Fruit fly (Drosophila melanogaster) whole organism, embryonic: Measurements from ENCODE around the gene mthl1.

Experiments
- CG10654 ChIP-seq: fragments of 200-800 bp; sonication (Bioruptor generic); optimal IDR thresholded peaks from 2 replicates; lab custom pipeline; 2016; ENCODE audit warnings: missing biosample characterization, missing genetic modification characterization
- CG10959 ChIP-seq: fragments of 200-800 bp; sonication (Bioruptor generic); IDR thresholded peaks from 2 replicates; pipeline ENCODE4 v1.3.6; 2022; ENCODE audit warnings: missing biosample characterization, missing genetic modification characterization
- CG17385 ChIP-seq: fragments of 200-800 bp; sonication (Bioruptor generic); optimal IDR thresholded peaks from 3 replicates; lab custom pipeline; 2018; ENCODE audit warnings: missing biosample characterization, mild to moderate bottlenecking, missing genetic modification characterization
- CG17829 ChIP-seq: fragments of 200-800 bp; optimal IDR thresholded peaks from 2 replicates; lab custom pipeline; 2019; ENCODE audit warnings: missing biosample characterization, mild to moderate bottlenecking, missing genetic modification characterization, moderate library complexity
- CG34376 ChIP-seq: fragments of 200-800 bp; sonication (Bioruptor generic); optimal IDR thresholded peaks from 2 replicates; lab custom pipeline; 2018; ENCODE audit warnings: missing biosample characterization, mild to moderate bottlenecking, missing genetic modification characterization
- CG5180 ChIP-seq: fragments of 200-800 bp; sonication (Bioruptor generic); optimal IDR thresholded peaks from 3 replicates; lab custom pipeline; 2017; ENCODE audit warnings: missing biosample characterization, missing genetic modification characterization, mild to moderate bottlenecking, moderate library complexity, missing genetic modification reagents
- CG6689 ChIP-seq: fragments of 200-800 bp; sonication (Bioruptor generic); IDR thresholded peaks from 2 replicates; pipeline ENCODE4 v1.3.6; 2022; ENCODE audit warnings: missing biosample characterization, missing genetic modification characterization
- CG8281 ChIP-seq: fragments of 200-800 bp; sonication (Bioruptor generic); optimal IDR thresholded peaks from 2 replicates; lab custom pipeline; 2018; ENCODE audit warnings: missing biosample characterization, mild to moderate bottlenecking, missing genetic modification characterization, moderate library complexity
- CG9609 ChIP-seq: fragments of 200-800 bp; sonication (Bioruptor generic); optimal IDR thresholded peaks from 3 replicates; lab custom pipeline; 2016; ENCODE audit warnings: missing biosample characterization, missing genetic modification characterization
- Dp ChIP-seq: fragments of 200-800 bp; sonication (Bioruptor generic); optimal IDR thresholded peaks from 2 replicates; lab custom pipeline; 2018; ENCODE audit warnings: missing biosample characterization, mild to moderate bottlenecking, missing genetic modification characterization, moderate library complexity
- HLH4C ChIP-seq: fragments of 200-800 bp; sonication (Bioruptor generic); IDR thresholded peaks from 3 replicates; pipeline ENCODE4 v1.3.6; 2022; ENCODE audit warnings: missing biosample characterization, missing genetic modification characterization; ENCODE audit not compliant: partially characterized antibody
- Hey ChIP-seq: fragments of 200-800 bp; sonication (Bioruptor generic); optimal IDR thresholded peaks from 3 replicates; lab custom pipeline; 2018; ENCODE audit warnings: missing biosample characterization, mild to moderate bottlenecking, missing genetic modification characterization
- NC2α ChIP-seq: fragments of 200-800 bp; sonication (Bioruptor generic); optimal IDR thresholded peaks from 2 replicates; lab custom pipeline; 2016; ENCODE audit warnings: missing biosample characterization, missing genetic modification characterization
- Taf1 ChIP-seq: fragments of 200-800 bp; sonication (Bioruptor generic); IDR thresholded peaks from 2 replicates; pipeline ENCODE4 v1.3.6; 2022; ENCODE audit warnings: missing biosample characterization, missing genetic modification characterization
- cad ChIP-seq: fragments of >200 bp; optimal IDR thresholded peaks from 2 replicates; lab custom pipeline; 2017; ENCODE audit warnings: missing biosample characterization, missing genetic modification characterization
- exex ChIP-seq: fragments of 200-800 bp; sonication (Bioruptor generic); optimal IDR thresholded peaks from 4 replicates; lab custom pipeline; 2018; ENCODE audit warnings: missing biosample characterization, mild to moderate bottlenecking, missing genetic modification characterization, moderate library complexity
- fd96Cb ChIP-seq: fragments of 200-800 bp; sonication (Bioruptor generic); optimal IDR thresholded peaks from 2 replicates; lab custom pipeline; 2018; ENCODE audit warnings: missing biosample characterization, mild to moderate bottlenecking, missing genetic modification characterization, moderate library complexity
- fu2 ChIP-seq: fragments of 200-800 bp; sonication (Bioruptor generic); optimal IDR thresholded peaks from 2 replicates; lab custom pipeline; 2016; ENCODE audit warnings: missing biosample characterization, missing genetic modification characterization
- zf30C ChIP-seq: fragments of 200-800 bp; sonication (Bioruptor generic); optimal IDR thresholded peaks from 3 replicates; lab custom pipeline; 2018; ENCODE audit warnings: missing biosample characterization, mild to moderate bottlenecking, missing genetic modification characterization

Gene mthl1

DNA sequence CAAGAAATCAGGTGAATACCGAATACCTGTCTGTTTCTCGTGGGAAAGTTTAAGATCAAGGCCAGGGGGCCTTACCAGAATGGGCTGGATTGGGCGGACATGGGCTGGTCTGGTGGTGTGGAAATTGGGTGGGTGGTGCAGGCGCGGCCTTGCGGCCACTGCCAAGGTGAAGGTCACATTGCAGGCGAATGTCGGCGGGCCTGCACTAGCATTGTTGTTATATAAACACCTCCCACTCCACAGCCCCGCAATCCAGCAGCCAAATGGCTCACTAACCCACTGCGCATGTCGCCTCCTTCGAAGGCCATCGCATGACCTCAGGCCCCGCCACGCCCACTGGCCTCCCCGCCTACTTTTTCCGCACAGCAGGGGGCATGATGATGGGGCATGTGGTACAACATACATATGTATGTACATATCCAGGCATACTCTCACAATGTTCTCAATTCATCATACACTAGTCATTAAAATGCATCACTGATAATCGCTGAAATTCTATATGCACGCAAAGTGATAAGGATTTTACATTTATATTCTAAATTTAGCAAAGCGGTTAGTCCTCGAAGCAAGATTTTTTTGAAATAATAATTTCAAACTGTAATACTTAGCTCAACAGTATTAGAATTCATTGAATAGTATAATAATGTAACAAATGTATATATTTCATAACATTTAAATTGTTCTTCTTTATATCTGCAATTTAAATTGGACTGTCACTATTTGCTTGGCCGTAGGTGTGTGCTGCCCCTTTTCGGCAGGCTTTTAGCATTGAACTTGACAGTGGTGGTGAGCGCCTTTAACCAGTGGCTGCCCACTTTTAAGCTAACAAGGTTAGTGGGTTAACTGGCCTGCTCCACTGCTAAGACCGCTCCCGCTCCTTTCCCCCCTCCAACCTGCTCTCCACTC lies 56.1 kb downstream of the mthl1 start (continued):
- TF ChIP-seq CG10654 (GFP tag; lab: Kevin White, UChicago) (no peak), Hey (tag; lab: Kevin White, UChicago) (no peak), Taf1 (GFP tag; lab: Robert Waterston, UW) (no peak), CG6689 (GFP tag; lab: Robert Waterston, UW) (no peak), fd96Cb (tag; lab: Kevin White, UChicago) (peak; percentile 11), exex (tag; lab: Kevin White, UChicago) (no peak), CG9609 (GFP tag; lab: Kevin White, UChicago) (no peak), fu2 (GFP tag; lab: Kevin White, UChicago) (no peak), CG34376 (GFP tag; lab: Kevin White, UChicago) (no peak), cad (GFP tag; lab: Kevin White, UChicago) (no peak), CG5180 (no peak), HLH4C (no peak), CG17829 (tag; lab: Kevin White, UChicago) (no peak), CG17385 (GFP tag; lab: Kevin White, UChicago) (peak; percentile 13), CG10959 (GFP tag; lab: Robert Waterston, UW) (no peak), Dp (no peak)

DNA sequence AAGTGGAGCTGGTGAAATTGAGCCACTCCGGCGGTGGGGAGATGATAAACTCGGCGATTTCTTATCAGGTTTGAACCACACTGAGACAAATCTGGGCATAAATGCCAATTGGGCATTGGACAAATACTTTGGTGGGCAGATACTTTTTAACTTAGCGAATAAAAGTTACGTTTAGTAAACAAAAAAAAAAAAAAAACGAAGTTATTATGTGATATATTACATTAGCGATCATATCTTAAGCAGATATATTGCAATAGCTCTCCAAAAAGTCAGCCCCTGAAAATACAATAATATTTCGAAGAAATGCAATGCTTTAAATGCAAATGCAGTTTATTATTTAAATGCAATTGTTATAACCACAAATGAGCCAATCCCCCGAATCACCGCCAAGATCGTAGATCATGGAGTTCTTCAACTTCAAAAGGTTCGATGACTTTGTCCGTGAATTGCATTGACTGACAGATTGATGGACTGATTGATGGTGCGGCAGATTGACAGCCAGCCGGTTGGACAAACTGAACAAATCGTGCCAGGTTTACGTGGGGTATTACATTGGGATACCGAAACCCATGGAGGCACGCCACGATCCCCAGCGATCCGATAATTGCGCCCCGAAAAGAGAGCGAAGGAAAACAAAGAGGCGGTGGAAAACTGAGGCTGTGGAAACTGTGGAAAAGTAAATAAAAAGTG lies 57.3 kb downstream of the mthl1 start:
- TF ChIP-seq CG8281 (tag; lab: Kevin White, UChicago) (peak; percentile 97), CG17829 (tag; lab: Kevin White, UChicago) (no peak), NC2α (no peak), zf30C (GFP tag; lab: Kevin White, UChicago) (no peak)
